Worm (Caenorhabditis elegans): ENCODE data around the gene F55G1.15.

Gene F55G1.15

DNA sequence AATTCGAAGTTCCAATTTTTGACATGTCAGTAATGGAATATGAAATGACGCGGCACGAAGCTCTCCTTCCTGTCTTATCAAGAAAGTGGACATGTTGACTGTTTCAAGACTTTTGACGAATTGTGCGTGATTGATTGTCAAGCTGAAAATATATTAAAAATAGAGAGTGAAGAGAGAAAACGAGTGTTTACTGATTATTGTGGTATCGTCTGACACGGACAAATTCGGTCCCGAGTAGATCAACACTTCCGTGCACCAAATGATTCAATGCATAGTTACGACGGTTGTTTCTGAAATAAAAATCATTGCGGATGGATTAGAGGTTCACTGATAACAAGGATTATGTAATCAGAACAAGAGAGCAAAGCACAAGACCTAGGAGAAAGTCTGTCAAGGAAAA, 34.1 kb downstream of the F55G1.15 start:
- TF ChIP-seq scrt-1 (GFP tag; IDR thresholded peaks at IDR 0.05) (no peak), tbx-37 (GFP tag; conservative IDR thresholded peaks at IDR 0.05) (no peak), ceh-13 (GFP tag; optimal IDR thresholded peaks at IDR 0.05) (no peak), ets-7 (tag; optimal IDR thresholded peaks at IDR 0.05) (no peak), hmbx-1 (tag; optimal IDR thresholded peaks at IDR 0.05) (no peak), tbx-11 (GFP tag; IDR thresholded peaks at IDR 0.05) (no peak), tra-4 (tag; optimal IDR thresholded peaks at IDR 0.05) (no peak)

DNA sequence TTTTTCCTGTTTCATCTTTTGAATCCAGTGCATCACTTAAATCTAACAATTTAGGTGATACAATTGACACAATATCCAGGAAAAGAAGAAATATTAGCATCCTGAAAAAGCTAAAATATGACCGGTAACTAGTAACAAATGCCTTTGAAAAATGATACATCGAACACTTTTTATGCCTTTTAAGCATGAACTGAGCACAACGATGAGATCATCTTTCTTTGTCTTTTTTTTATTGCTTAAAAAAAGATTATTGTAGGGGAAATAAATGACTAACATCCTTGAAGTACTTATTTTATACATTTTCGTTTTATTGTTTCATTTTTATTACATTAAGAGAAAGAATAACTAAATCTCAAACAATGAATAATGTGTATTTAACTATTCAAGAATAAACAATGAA, 35.4 kb downstream of the F55G1.15 start, which contains the start of gene F13B6.3:
TSS of gene F13B6.3 (minus strand) at position 101 of the 400 bp plus-strand sequence.
- TF ChIP-seq hnd-1 (tag; optimal IDR thresholded peaks at IDR 0.05), result no peak
- TF ChIP-seq ceh-36 (tag; optimal IDR thresholded peaks at IDR 0.05), result no peak
- no peak for TF ChIP-seq ama-1 (optimal IDR thresholded peaks at IDR 0.05)
- TF ChIP-seq tbx-37 (GFP tag; conservative IDR thresholded peaks at IDR 0.05), result no peak
- no peak for TF ChIP-seq B0310.2 (tag; optimal IDR thresholded peaks at IDR 0.05)
- no peak for TF ChIP-seq aly-1 (tag; optimal IDR thresholded peaks at IDR 0.05)
- no peak for TF ChIP-seq hmg-4 (GFP tag; optimal IDR thresholded peaks at IDR 0.05)
- TF ChIP-seq ets-7 (tag; optimal IDR thresholded peaks at IDR 0.05), result no peak
- no peak for TF ChIP-seq pes-1 (GFP tag; IDR thresholded peaks at IDR 0.05)
- TF ChIP-seq ceh-13 (GFP tag; optimal IDR thresholded peaks at IDR 0.05), result no peak
- TF ChIP-seq hmbx-1 (tag; optimal IDR thresholded peaks at IDR 0.05), result no peak
- no peak for TF ChIP-seq tra-4 (tag; optimal IDR thresholded peaks at IDR 0.05)

DNA sequence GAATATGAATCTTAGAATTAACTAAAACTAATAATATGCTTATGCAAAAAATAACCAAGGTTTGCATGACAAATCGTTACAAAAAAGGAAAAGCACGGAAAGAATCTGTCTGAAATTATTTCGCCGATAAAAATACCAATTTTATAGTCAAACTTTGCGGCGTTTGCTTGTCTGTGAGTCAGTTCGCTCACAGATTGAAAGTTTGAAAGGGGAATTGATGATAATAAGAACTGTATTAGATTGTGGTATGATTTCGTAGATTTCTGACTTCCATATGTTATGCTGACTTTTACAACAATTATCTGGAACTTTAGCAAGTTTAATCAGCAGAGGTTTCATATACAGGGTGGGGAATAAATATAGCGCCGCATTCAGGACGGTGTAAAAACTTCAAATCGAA, 41.0 kb downstream of the F55G1.15 start, which contains the start of gene F13B6.2:
TSS of gene F13B6.2 (minus strand) at position 101 of the 400 bp plus-strand sequence.
- no peak for TF ChIP-seq F13C5.2 (tag; optimal IDR thresholded peaks at IDR 0.05)
- TF ChIP-seq hmg-4 (GFP tag; optimal IDR thresholded peaks at IDR 0.05), result no peak
- no peak for TF ChIP-seq pes-1 (GFP tag; IDR thresholded peaks at IDR 0.05)
- no peak for TF ChIP-seq ceh-36 (tag; optimal IDR thresholded peaks at IDR 0.05)
- TF ChIP-seq tra-4 (tag; optimal IDR thresholded peaks at IDR 0.05), result no peak
- TF ChIP-seq hnd-1 (tag; optimal IDR thresholded peaks at IDR 0.05), result no peak
- no peak for TF ChIP-seq scrt-1 (GFP tag; IDR thresholded peaks at IDR 0.05)

DNA sequence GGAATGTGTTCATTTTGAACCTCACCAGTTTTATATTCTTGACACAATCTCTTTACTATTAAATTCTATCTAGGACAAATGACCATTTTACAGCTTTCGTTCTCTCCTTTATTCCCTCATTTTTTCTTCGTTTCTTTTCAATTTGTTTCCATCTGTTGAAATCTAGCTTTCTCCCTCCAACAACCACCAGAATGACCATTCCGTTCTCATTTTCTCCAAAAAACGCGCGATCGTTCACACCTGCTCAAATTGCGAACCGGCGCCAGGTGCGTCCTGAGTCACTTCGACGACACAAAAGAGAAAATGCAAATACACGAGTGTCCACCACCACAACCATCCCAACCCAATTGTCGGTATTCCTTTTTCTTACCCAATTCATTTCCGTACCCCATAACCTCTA, 45.0 kb downstream of the F55G1.15 start, which contains the start of gene F13B6.1:
TSS of gene F13B6.1 (plus strand) at position 301 of the 400 bp plus-strand sequence.
- TF ChIP-seq B0310.2 (tag; optimal IDR thresholded peaks at IDR 0.05) (no peak), tra-4 (tag; optimal IDR thresholded peaks at IDR 0.05) (no peak), F13C5.2 (tag; optimal IDR thresholded peaks at IDR 0.05) (no peak), ets-7 (tag; optimal IDR thresholded peaks at IDR 0.05) (no peak), tbx-11 (GFP tag; IDR thresholded peaks at IDR 0.05) (no peak), ceh-13 (GFP tag; optimal IDR thresholded peaks at IDR 0.05) (no peak), ama-1 (optimal IDR thresholded peaks at IDR 0.05) (no peak), aly-1 (tag; optimal IDR thresholded peaks at IDR 0.05) (no peak), sea-1 (GFP tag; conservative IDR thresholded peaks at IDR 0.05) (no peak), pes-1 (GFP tag; IDR thresholded peaks at IDR 0.05) (no peak), hmg-4 (GFP tag; optimal IDR thresholded peaks at IDR 0.05) (no peak), hmbx-1 (tag; optimal IDR thresholded peaks at IDR 0.05) (no peak), scrt-1 (GFP tag; IDR thresholded peaks at IDR 0.05) (no peak), tbx-37 (GFP tag; conservative IDR thresholded peaks at IDR 0.05) (no peak)

DNA sequence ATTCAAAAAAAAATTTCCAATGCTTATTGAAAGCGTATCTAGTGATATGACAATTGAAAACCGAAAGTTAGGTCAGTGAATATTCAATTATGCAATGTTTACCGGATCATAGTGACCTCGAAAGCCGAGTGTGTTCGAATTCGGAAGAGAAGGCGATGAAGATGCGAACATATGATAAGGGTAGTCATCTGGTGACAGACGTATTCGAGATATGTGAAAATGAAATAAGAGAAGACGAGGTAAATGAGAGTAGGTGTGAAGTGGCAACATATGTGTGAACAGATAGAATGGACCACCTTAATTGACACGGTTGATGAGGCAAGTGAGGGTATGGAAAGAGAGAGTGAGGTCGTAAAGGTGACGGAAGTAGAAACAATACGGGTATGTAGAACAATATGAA, 46.3 kb downstream of the F55G1.15 start:
- TF ChIP-seq F13C5.2 (tag; optimal IDR thresholded peaks at IDR 0.05) (no peak), tbx-11 (GFP tag; IDR thresholded peaks at IDR 0.05) (no peak), aly-1 (tag; optimal IDR thresholded peaks at IDR 0.05) (no peak), scrt-1 (GFP tag; IDR thresholded peaks at IDR 0.05) (no peak), hmbx-1 (tag; optimal IDR thresholded peaks at IDR 0.05) (no peak), sea-1 (GFP tag; conservative IDR thresholded peaks at IDR 0.05) (no peak), flt-1 (GFP tag; IDR thresholded peaks at IDR 0.05) (no peak), B0310.2 (tag; optimal IDR thresholded peaks at IDR 0.05) (no peak), hnd-1 (tag; optimal IDR thresholded peaks at IDR 0.05) (no peak), hmg-4 (GFP tag; optimal IDR thresholded peaks at IDR 0.05) (no peak), ama-1 (optimal IDR thresholded peaks at IDR 0.05) (no peak), ceh-36 (tag; optimal IDR thresholded peaks at IDR 0.05) (no peak), pes-1 (GFP tag; IDR thresholded peaks at IDR 0.05) (no peak), tra-4 (tag; optimal IDR thresholded peaks at IDR 0.05) (no peak), ets-7 (tag; optimal IDR thresholded peaks at IDR 0.05) (no peak), tbx-37 (GFP tag; conservative IDR thresholded peaks at IDR 0.05) (no peak), ceh-13 (GFP tag; optimal IDR thresholded peaks at IDR 0.05) (no peak)

DNA sequence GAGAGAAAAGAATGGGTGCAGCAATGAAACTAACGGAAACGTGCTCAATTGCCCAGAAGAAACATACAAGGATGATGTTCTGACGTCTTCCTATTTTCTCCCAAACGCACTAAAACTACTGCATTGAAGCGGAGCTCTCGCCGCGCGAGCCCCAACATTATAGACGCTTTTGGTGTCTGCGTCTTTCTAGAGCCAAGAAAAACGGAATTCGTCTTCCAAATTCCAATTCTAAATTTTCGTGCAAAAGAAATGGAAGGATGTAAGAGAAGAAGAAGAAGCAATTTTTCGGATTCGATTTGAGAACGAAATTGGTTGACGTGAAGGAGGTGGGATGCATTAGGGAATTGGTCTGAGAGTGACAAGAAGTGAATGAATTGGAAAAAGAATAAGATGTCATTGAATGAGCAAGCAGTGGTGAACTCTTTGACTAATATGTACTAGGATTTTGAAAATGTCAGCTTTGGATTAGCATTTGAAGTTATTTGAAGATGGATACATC, 47.5 kb downstream of the F55G1.15 start:
- TF ChIP-seq tbx-11 (GFP tag; IDR thresholded peaks at IDR 0.05), result no peak
- no peak for TF ChIP-seq tra-4 (tag; optimal IDR thresholded peaks at IDR 0.05)
- TF ChIP-seq ceh-36 (tag; optimal IDR thresholded peaks at IDR 0.05), result no peak
- no peak for TF ChIP-seq hnd-1 (tag; optimal IDR thresholded peaks at IDR 0.05)
- no peak for TF ChIP-seq ceh-13 (GFP tag; optimal IDR thresholded peaks at IDR 0.05)
- TF ChIP-seq B0310.2 (tag; optimal IDR thresholded peaks at IDR 0.05), result no peak
- no peak for TF ChIP-seq ets-7 (tag; optimal IDR thresholded peaks at IDR 0.05)
- TF ChIP-seq aly-1 (tag; optimal IDR thresholded peaks at IDR 0.05), result no peak
- TF ChIP-seq ama-1 (optimal IDR thresholded peaks at IDR 0.05), result no peak
- TF ChIP-seq pes-1 (GFP tag; IDR thresholded peaks at IDR 0.05), result no peak
- no peak for TF ChIP-seq hmbx-1 (tag; optimal IDR thresholded peaks at IDR 0.05)
- no peak for TF ChIP-seq sea-1 (GFP tag; conservative IDR thresholded peaks at IDR 0.05)
- TF ChIP-seq hmg-4 (GFP tag; optimal IDR thresholded peaks at IDR 0.05), result no peak
- no peak for TF ChIP-seq tbx-37 (GFP tag; conservative IDR thresholded peaks at IDR 0.05)
- TF ChIP-seq F13C5.2 (tag; optimal IDR thresholded peaks at IDR 0.05), result no peak

- TF ChIP-seq B0310.2 (tag; optimal IDR thresholded peaks at IDR 0.05) (no peak), sea-1 (GFP tag; conservative IDR thresholded peaks at IDR 0.05) (no peak), flt-1 (GFP tag; IDR thresholded peaks at IDR 0.05) (no peak), aly-1 (tag; optimal IDR thresholded peaks at IDR 0.05) (no peak), ets-7 (tag; optimal IDR thresholded peaks at IDR 0.05) (no peak), scrt-1 (GFP tag; IDR thresholded peaks at IDR 0.05) (no peak), hnd-1 (tag; optimal IDR thresholded peaks at IDR 0.05) (no peak), ceh-36 (tag; optimal IDR thresholded peaks at IDR 0.05) (no peak), hmbx-1 (tag; optimal IDR thresholded peaks at IDR 0.05) (no peak), ceh-13 (GFP tag; optimal IDR thresholded peaks at IDR 0.05) (no peak), tra-4 (tag; optimal IDR thresholded peaks at IDR 0.05) (no peak), pes-1 (GFP tag; IDR thresholded peaks at IDR 0.05) (no peak), tbx-11 (GFP tag; IDR thresholded peaks at IDR 0.05) (no peak), tbx-37 (GFP tag; conservative IDR thresholded peaks at IDR 0.05) (no peak), F13C5.2 (tag; optimal IDR thresholded peaks at IDR 0.05) (no peak), ama-1 (optimal IDR thresholded peaks at IDR 0.05) (no peak), hmg-4 (GFP tag; optimal IDR thresholded peaks at IDR 0.05) (no peak)
Measured at ce11 chrIV:7451345-7451744, 49.9 kb downstream of the F55G1.15 start, which contains the start of gene tes-1. Gene tes-1 (minus strand): TSS chrIV:7451445.
